Fruit fly (Drosophila melanogaster) whole organism, adult: Measurements from ENCODE around the gene ppk10.
A peak's percentile ranks its signal among the peaks of the same experiment; 100 is the strongest.

ENCODE experiments used
- CG11617 ChIP-seq: fragments of 200-800 bp; sonication (Bioruptor generic); optimal IDR thresholded peaks from 2 replicates; lab custom pipeline; 2017; ENCODE audit warnings: mild to moderate bottlenecking, missing biosample characterization, missing genetic modification reagents, missing genetic modification characterization
- CG12768 ChIP-seq: fragments of 200-800 bp; sonication (Bioruptor generic); optimal IDR thresholded peaks from 2 replicates; lab custom pipeline; 2017; ENCODE audit warnings: missing biosample characterization, missing genetic modification characterization, mild to moderate bottlenecking, moderate library complexity, missing genetic modification reagents
- CG14711 ChIP-seq: fragments of 200-800 bp; sonication (Bioruptor generic); optimal IDR thresholded peaks from 2 replicates; lab custom pipeline; 2018; ENCODE audit warnings: missing biosample characterization, mild to moderate bottlenecking, missing genetic modification characterization, moderate library complexity
- CG1620 ChIP-seq: fragments of 200-800 bp; sonication (Bioruptor generic); optimal IDR thresholded peaks from 2 replicates; lab custom pipeline; 2016; ENCODE audit warnings: missing biosample characterization, missing genetic modification characterization
- CG33017 ChIP-seq: fragments of 200-800 bp; sonication (Bioruptor generic); optimal IDR thresholded peaks from 2 replicates; lab custom pipeline; 2018; ENCODE audit warnings: missing biosample characterization, mild to moderate bottlenecking, missing genetic modification characterization, moderate library complexity
- CG5204 ChIP-seq: fragments of 200-800 bp; sonication (Bioruptor generic); optimal IDR thresholded peaks from 2 replicates; lab custom pipeline; 2016; ENCODE audit warnings: missing biosample characterization, missing genetic modification characterization
- CG7045 ChIP-seq: fragments of 200-800 bp; sonication (Bioruptor generic); optimal IDR thresholded peaks from 2 replicates; lab custom pipeline; 2017; ENCODE audit warnings: missing biosample characterization, mild to moderate bottlenecking, missing genetic modification characterization
- CG7101 ChIP-seq: fragments of 200-800 bp; sonication (Bioruptor generic); optimal IDR thresholded peaks from 2 replicates; lab custom pipeline; 2018; ENCODE audit warnings: missing biosample characterization, mild to moderate bottlenecking, missing genetic modification characterization, moderate library complexity
- Clk ChIP-seq: fragments of 200-800 bp; sonication (Bioruptor generic); optimal IDR thresholded peaks from 2 replicates; lab custom pipeline; 2017; ENCODE audit warnings: missing biosample characterization, missing genetic modification characterization
- Crg-1 ChIP-seq: fragments of 200-800 bp; sonication (Bioruptor generic); optimal IDR thresholded peaks from 2 replicates; lab custom pipeline; 2016; ENCODE audit warnings: missing biosample characterization, missing genetic modification characterization
- Hr96 ChIP-seq: fragments of 200-800 bp; sonication (Bioruptor generic); optimal IDR thresholded peaks from 2 replicates; lab custom pipeline; 2016; ENCODE audit warnings: missing biosample characterization, missing genetic modification characterization
- Mnt ChIP-seq: fragments of 200-800 bp; sonication (Bioruptor generic); optimal IDR thresholded peaks from 2 replicates; lab custom pipeline; 2016; ENCODE audit warnings: missing biosample characterization, mild to moderate bottlenecking, missing genetic modification characterization
- bab1 ChIP-seq: fragments of 200-800 bp; sonication (Bioruptor generic); optimal IDR thresholded peaks from 3 replicates; lab custom pipeline; 2019; ENCODE audit warnings: missing biosample characterization, mild to moderate bottlenecking, missing genetic modification characterization, moderate library complexity
- cic ChIP-seq: fragments of 200-800 bp; sonication (Bioruptor generic); optimal IDR thresholded peaks from 2 replicates; lab custom pipeline; 2017; ENCODE audit warnings: missing biosample characterization, mild to moderate bottlenecking, missing genetic modification characterization, moderate library complexity
- cnc ChIP-seq, 2 experiments: fragments of >200 bp; optimal IDR thresholded peaks; 2 replicates each; lab custom pipeline; 2017
- kay ChIP-seq: fragments of 200-800 bp; sonication (Bioruptor generic); peaks from one replicate; lab custom pipeline; 2016; ENCODE audit warnings: missing biosample characterization, missing genetic modification characterization, borderline replicate concordance
- ovo ChIP-seq: fragments of 200-800 bp; sonication (Bioruptor generic); optimal IDR thresholded peaks from 2 replicates; lab custom pipeline; 2016; ENCODE audit warnings: missing biosample characterization, missing genetic modification characterization
- pad ChIP-seq: fragments of 200-800 bp; sonication (Bioruptor generic); optimal IDR thresholded peaks from 3 replicates; lab custom pipeline; 2017; ENCODE audit warnings: missing biosample characterization, missing genetic modification characterization, mild to moderate bottlenecking, moderate library complexity, missing genetic modification reagents
- tj ChIP-seq: fragments of 200-800 bp; sonication (Bioruptor generic); optimal IDR thresholded peaks from 3 replicates; lab custom pipeline; 2017; ENCODE audit warnings: missing biosample characterization, mild to moderate bottlenecking, missing genetic modification characterization, moderate library complexity

ppk10 gene

DNA sequence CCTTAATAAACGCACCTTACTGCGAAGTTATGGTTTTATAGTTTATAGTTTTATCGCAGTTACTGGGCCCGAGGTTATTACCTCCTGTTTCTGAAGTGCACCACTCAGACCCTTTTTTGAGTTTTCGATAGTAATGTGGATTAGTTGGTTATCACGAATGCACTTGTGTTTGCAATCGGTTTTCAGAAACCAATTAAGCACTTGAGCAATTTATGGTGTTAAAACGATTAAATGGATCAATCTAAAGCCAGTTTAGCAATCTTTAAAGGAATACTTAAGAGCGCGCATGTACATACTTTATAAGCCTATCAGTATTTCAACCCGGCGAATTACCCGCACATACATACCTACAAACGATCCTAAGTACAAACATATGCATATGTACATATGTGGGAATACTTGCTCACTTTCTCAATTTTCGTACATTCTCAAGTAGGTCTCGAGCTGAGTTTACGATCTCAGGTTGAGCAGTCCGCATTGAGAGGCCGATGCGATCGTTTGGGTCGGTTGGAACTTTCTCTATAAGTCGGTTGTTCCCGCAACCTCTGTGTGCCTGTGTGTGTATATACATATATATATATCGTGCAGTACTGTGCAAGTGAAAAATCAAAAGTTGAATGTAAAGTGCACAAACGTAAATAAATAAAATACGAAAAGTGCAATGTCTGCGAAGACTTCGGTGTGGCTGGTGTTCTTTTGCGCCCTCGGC, 5.1 kb upstream of the ppk10 start, which contains the start of the genes LManI and LManII:
LManI (minus strand) TSS at position 51 of the 709 bp plus-strand sequence.
LManII (plus strand) TSS at position 468 of the 709 bp plus-strand sequence.
- TF ChIP-seq bab1 (GFP tag; lab: Kevin White, UChicago), result no peak
- TF ChIP-seq tj (GFP tag; lab: Kevin White, UChicago), result peak; percentile 73
- peak; percentile 70 for TF ChIP-seq kay (GFP tag; lab: Kevin White, UChicago)
- peak; percentile 9 for TF ChIP-seq Mnt (GFP tag; lab: Kevin White, UChicago)
- TF ChIP-seq Clk (GFP tag; lab: Kevin White, UChicago), result no peak
- peak; percentile 34 for TF ChIP-seq cic (GFP tag; lab: Kevin White, UChicago)
- no peak for TF ChIP-seq Hr96 (GFP tag; lab: Kevin White, UChicago)
- peak; percentile 9 for TF ChIP-seq CG33017 (tag; lab: Kevin White, UChicago)
- no peak for TF ChIP-seq CG11617 (GFP tag; lab: Kevin White, UChicago)
- TF ChIP-seq CG14711 (tag; lab: Kevin White, UChicago), result no peak
- TF ChIP-seq cnc (optimal IDR thresholded peaks at IDR 0.05; lab: Kevin White, UChicago), result no peak
- peak; percentile 12 for TF ChIP-seq CG12768
- no peak for TF ChIP-seq CG1620
- no peak for TF ChIP-seq Crg-1 (GFP tag; lab: Kevin White, UChicago)

DNA sequence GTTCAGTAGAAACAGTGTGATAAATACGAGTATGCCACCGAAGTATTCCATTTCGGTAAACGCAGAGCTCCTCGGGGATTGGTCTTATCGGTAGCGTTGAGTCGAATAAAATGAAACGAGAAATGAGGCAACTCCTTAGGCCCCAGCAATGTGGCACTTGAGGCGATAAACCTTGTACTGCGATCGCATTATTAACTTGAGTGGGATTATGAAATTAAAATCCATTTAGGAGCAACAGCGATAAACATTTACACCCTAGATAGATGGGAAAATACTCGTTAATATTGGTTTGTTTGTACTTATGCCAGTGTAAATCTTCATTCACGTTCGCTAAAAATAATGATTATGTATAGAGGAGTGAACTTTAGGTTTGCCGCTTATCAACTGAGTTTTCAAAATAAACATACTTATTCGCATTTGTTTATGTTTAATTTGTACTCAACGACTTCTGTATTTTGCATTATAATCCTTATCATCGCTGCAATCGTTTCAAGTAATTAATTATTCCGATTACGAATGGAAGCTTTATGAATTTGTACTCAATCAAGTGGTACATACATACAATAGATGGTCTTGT, 3.8 kb upstream of the ppk10 start:
- peak; percentile 52 for TF ChIP-seq cic (GFP tag; lab: Kevin White, UChicago)
- TF ChIP-seq ovo, result no peak

DNA sequence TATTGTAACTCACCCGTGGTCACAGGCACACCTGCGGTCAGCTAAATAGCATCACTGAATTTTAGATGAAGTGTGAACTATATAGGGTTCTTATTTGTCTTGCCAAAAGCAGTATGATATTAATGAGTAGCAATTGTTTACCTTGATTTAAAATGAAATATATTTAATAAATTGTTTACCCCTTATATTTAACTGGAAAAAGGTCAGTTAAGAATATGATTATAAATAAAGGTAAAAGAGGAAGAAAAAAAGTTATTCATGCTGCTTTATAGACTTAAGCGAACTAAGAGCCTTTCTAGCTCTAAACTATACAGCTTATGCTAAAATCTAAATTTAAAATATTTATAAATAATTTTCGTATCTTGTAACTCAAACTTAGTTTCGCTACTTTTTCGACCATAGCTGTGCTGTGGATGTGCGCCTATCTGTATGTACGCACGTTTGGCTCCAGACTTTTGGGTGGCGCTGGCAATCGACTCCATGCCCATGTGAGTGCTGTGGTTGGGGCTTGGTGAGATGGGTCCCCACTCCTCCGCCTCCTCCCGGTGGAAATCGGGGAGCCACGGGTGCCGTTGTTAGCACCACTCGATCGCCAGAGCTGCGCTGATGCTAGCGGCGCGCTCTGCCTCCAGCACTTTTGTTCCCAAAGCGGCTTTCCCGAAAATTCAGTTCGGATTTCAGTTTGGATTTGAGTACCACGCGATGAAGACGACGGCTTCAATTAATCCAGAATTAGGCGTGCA, 10.0 kb downstream of the ppk10 start, which contains the start of gene loh:
loh (plus strand) TSS at position 487 of the 743 bp plus-strand sequence.
- TF ChIP-seq cnc (optimal IDR thresholded peaks at IDR 0.05; lab: Kevin White, UChicago) (no peak), CG7101 (tag; lab: Kevin White, UChicago) (no peak), CG14711 (tag; lab: Kevin White, UChicago) (no peak), kay (GFP tag; lab: Kevin White, UChicago) (no peak)

DNA sequence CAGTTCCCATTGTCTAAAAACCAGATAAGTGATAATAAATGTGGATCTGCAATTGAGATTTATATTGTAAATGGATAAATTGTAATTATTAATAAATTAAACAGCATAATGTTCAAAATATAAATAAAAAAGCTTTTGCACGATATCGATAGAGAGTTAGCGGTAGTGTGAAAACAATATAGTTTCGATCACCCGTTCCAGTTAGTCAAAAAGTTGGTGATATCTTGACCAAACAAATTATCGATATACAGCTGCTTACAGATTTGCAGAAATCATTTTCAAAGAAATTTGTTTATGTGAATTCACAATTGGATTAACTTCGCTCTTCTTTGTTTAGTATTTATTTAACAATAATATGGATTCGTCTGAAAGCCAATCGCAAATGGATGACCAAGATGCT, 13.0 kb downstream of the ppk10 start, which contains the start of gene Nse4:
Nse4 (plus strand) TSS at position 267 of the 400 bp plus-strand sequence.
- TF ChIP-seq bab1 (GFP tag; lab: Kevin White, UChicago), result no peak
- no peak for TF ChIP-seq cnc (optimal IDR thresholded peaks at IDR 0.05; lab: Kevin White, UChicago)
- TF ChIP-seq CG7045, result no peak

DNA sequence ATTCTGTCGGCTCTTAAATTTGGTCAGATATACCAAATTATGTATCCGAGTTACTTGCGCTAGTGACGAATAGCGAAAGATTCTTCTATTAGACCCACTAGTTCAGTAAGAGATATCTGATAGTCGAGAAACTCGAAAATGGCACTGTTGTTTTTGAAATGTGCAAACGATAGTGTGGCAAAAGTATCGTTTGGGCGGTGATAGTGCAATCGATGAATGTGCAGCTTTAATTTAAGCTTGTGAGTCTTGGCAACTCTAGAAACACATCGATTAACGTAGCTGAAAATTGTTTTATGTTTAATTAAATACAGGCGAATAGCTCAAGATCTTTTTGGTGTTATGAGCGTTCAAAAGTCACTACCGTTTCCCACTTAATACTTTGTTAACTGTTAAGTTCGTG, 14.9 kb downstream of the ppk10 start, which contains the start of gene STUB1:
STUB1 (plus strand) TSS at position 232 of the 400 bp plus-strand sequence.
- TF ChIP-seq CG5204 (GFP tag; lab: Kevin White, UChicago) (no peak), bab1 (GFP tag; lab: Kevin White, UChicago) (peak; percentile 71), Mnt (GFP tag; lab: Kevin White, UChicago) (no peak), CG12768 (no peak), CG14711 (tag; lab: Kevin White, UChicago) (peak; percentile 95), CG1620 (no peak), CG11617 (GFP tag; lab: Kevin White, UChicago) (no peak), Crg-1 (GFP tag; lab: Kevin White, UChicago) (no peak)

DNA sequence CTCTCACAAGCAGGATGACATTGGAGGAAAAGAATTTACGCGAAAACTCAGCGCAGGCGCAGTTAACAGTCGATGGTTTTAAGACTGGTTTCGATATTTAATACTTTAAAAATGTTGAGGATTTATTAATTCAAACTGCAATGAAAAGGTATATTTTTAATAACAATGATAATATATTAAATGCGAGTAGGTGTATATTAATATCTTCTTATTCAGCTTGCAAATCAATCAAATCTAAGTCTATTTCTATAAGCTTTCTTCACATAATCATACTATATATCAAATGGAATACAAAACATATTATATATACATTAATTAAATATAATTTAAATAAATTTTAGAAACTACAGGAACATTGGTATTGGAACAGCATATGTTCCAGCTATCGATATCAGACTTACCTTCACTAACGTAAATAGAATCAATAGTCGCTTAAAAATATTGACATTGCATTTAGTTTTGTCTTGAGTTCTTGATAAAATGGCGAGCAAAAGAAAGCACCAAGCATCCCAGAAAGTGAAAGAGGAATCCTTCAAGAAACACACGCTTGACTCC, 16.5 kb downstream of the ppk10 start, which contains the start of the genes TBC1D16 and holn1:
TBC1D16 (minus strand) TSS at position 51 of the 555 bp plus-strand sequence.
holn1 (plus strand) TSS at position 390 of the 555 bp plus-strand sequence.
- no peak for TF ChIP-seq CG7045
- peak; percentile 21 for TF ChIP-seq CG14711 (tag; lab: Kevin White, UChicago)
- no peak for TF ChIP-seq CG11617 (GFP tag; lab: Kevin White, UChicago)
- TF ChIP-seq ovo, result no peak
- no peak for TF ChIP-seq Crg-1 (GFP tag; lab: Kevin White, UChicago)
- no peak for TF ChIP-seq bab1 (GFP tag; lab: Kevin White, UChicago)
- TF ChIP-seq pad, result no peak
- no peak for TF ChIP-seq CG12768
- TF ChIP-seq tj (GFP tag; lab: Kevin White, UChicago), result no peak
- no peak for TF ChIP-seq cnc (optimal IDR thresholded peaks at IDR 0.05; lab: Kevin White, UChicago)
- TF ChIP-seq kay (GFP tag; lab: Kevin White, UChicago), result no peak
- peak; percentile 35 for TF ChIP-seq CG7101 (tag; lab: Kevin White, UChicago)
- TF ChIP-seq CG5204 (GFP tag; lab: Kevin White, UChicago), result no peak
- no peak for TF ChIP-seq cic (GFP tag; lab: Kevin White, UChicago)
